Fruit fly (Drosophila melanogaster) whole organism, embryonic: ENCODE data around the gene mh.
A peak's percentile ranks its signal among the peaks of the same experiment; 100 is the strongest.

Experiments
- Antp ChIP-seq: fragments of 200-800 bp; sonication (Bioruptor generic); optimal IDR thresholded peaks from 3 replicates; lab custom pipeline; 2016; ENCODE audit warnings: missing biosample characterization, missing genetic modification characterization
- CG10462 ChIP-seq: fragments of 200-800 bp; sonication (Bioruptor generic); optimal IDR thresholded peaks from 2 replicates; lab custom pipeline; 2016; ENCODE audit warnings: missing biosample characterization, missing genetic modification characterization
- CG11456 ChIP-seq: fragments of 200-800 bp; sonication (Bioruptor generic); IDR thresholded peaks from 3 replicates; pipeline ENCODE4 v1.3.6; 2022; ENCODE audit warnings: missing biosample characterization, missing genetic modification characterization
- CG12219 ChIP-seq: fragments of 200-800 bp; sonication (Bioruptor generic); optimal IDR thresholded peaks from 3 replicates; lab custom pipeline; 2018; ENCODE audit warnings: missing biosample characterization, mild to moderate bottlenecking, missing genetic modification characterization
- CG14710 ChIP-seq: fragments of 200-800 bp; sonication (Bioruptor generic); optimal IDR thresholded peaks from 3 replicates; lab custom pipeline; 2019; ENCODE audit warnings: missing biosample characterization, mild to moderate bottlenecking, missing genetic modification characterization, moderate library complexity
- CG16813 ChIP-seq: fragments of 200-800 bp; sonication (Bioruptor generic); IDR thresholded peaks from 3 replicates; pipeline ENCODE4 v1.3.6; 2022; ENCODE audit warnings: missing biosample characterization, missing genetic modification characterization; ENCODE audit not compliant: partially characterized antibody
- CG18599 ChIP-seq: fragments of 200-800 bp; sonication (Bioruptor generic); optimal IDR thresholded peaks from 3 replicates; lab custom pipeline; 2017; ENCODE audit warnings: missing biosample characterization, missing genetic modification characterization, mild to moderate bottlenecking, moderate library complexity, missing genetic modification reagents
- CG34376 ChIP-seq: fragments of 200-800 bp; sonication (Bioruptor generic); optimal IDR thresholded peaks from 2 replicates; lab custom pipeline; 2018; ENCODE audit warnings: missing biosample characterization, mild to moderate bottlenecking, missing genetic modification characterization
- CG5245 ChIP-seq: fragments of 200-800 bp; sonication (Bioruptor generic); optimal IDR thresholded peaks from 3 replicates; lab custom pipeline; 2016; ENCODE audit warnings: missing biosample characterization, missing genetic modification characterization
- CG6765 ChIP-seq: fragments of 200-800 bp; sonication (Bioruptor generic); optimal IDR thresholded peaks from 3 replicates; lab custom pipeline; 2017; ENCODE audit warnings: missing biosample characterization, mild to moderate bottlenecking, missing genetic modification characterization
- CG6854 ChIP-seq: fragments of 200-800 bp; sonication (Bioruptor generic); optimal IDR thresholded peaks from 3 replicates; lab custom pipeline; 2017; ENCODE audit warnings: missing biosample characterization, mild to moderate bottlenecking, missing genetic modification characterization
- CG7839 ChIP-seq: fragments of 200-800 bp; sonication (Bioruptor generic); optimal IDR thresholded peaks from 3 replicates; lab custom pipeline; 2018; ENCODE audit warnings: missing biosample characterization, mild to moderate bottlenecking, missing genetic modification characterization, moderate library complexity
- CG8089 ChIP-seq: fragments of 200-800 bp; sonication (Bioruptor generic); optimal IDR thresholded peaks from 3 replicates; lab custom pipeline; 2016; ENCODE audit warnings: missing biosample characterization, missing genetic modification characterization
- Deaf1 ChIP-seq: fragments of 200-800 bp; optimal IDR thresholded peaks from 3 replicates; lab custom pipeline; 2019; ENCODE audit warnings: missing biosample characterization, mild to moderate bottlenecking, missing genetic modification characterization, moderate library complexity
- Dek ChIP-seq: fragments of 200-800 bp; sonication (Bioruptor generic); optimal IDR thresholded peaks from 3 replicates; lab custom pipeline; 2019; ENCODE audit warnings: missing biosample characterization, mild to moderate bottlenecking, missing genetic modification characterization, moderate library complexity
- Doc3 ChIP-seq: fragments of 200-800 bp; sonication (Bioruptor generic); IDR thresholded peaks from 3 replicates; pipeline ENCODE4 v1.3.6; 2022; ENCODE audit warnings: missing biosample characterization, missing genetic modification characterization; ENCODE audit not compliant: partially characterized antibody
- HLH3B ChIP-seq: fragments of 200-800 bp; sonication (Bioruptor generic); IDR thresholded peaks from 2 replicates; pipeline ENCODE4 v1.3.6; 2022; ENCODE audit warnings: missing biosample characterization, missing genetic modification characterization
- Hr3 ChIP-seq: fragments of 200-800 bp; sonication (Bioruptor generic); optimal IDR thresholded peaks from 3 replicates; lab custom pipeline; 2016; ENCODE audit warnings: missing biosample characterization, missing genetic modification characterization
- Hr78 ChIP-seq, 2 experiments: fragments of 200-800 bp in 1 of 2; fragments of >200 bp in 1 of 2; sonication (Bioruptor generic) in 1 of 2; optimal IDR thresholded peaks; 2 replicates each; lab custom pipeline; 2017 to 2019; ENCODE audit warnings: missing biosample characterization in 2 of 2, missing genetic modification characterization in 2 of 2, mild to moderate bottlenecking in 1 of 2, moderate library complexity in 1 of 2
- Jarid2 ChIP-seq: fragments of 200-800 bp; sonication (Bioruptor generic); optimal IDR thresholded peaks from 3 replicates; lab custom pipeline; 2017; ENCODE audit warnings: mild to moderate bottlenecking, missing biosample characterization, missing genetic modification reagents, missing genetic modification characterization
- Med ChIP-seq: fragments of 200-800 bp; sonication (Bioruptor generic); peaks from one replicate; lab custom pipeline; 2016; ENCODE audit warnings: missing biosample characterization, missing genetic modification characterization, mild to moderate bottlenecking, inconsistent platforms, moderate library complexity
- Nf-YA ChIP-seq: fragments of 200-800 bp; sonication (Bioruptor generic); IDR thresholded peaks from 2 replicates; pipeline ENCODE4 v1.3.6; 2022; ENCODE audit warnings: missing biosample characterization, missing genetic modification characterization
- Opbp ChIP-seq: fragments of 200-800 bp; sonication (Bioruptor generic); IDR thresholded peaks from 3 replicates; pipeline ENCODE4 v1.3.6; 2022; ENCODE audit warnings: missing biosample characterization, missing genetic modification characterization; ENCODE audit not compliant: partially characterized antibody
- Six4 ChIP-seq: fragments of 200-800 bp; sonication (Bioruptor generic); optimal IDR thresholded peaks from 2 replicates; lab custom pipeline; 2016; ENCODE audit warnings: missing biosample characterization, missing genetic modification characterization
- Ssrp ChIP-seq: fragments of 200-800 bp; sonication (Bioruptor generic); optimal IDR thresholded peaks from 2 replicates; lab custom pipeline; 2018; ENCODE audit warnings: missing biosample characterization, mild to moderate bottlenecking, missing genetic modification characterization, moderate library complexity
- Trl ChIP-seq, 3 experiments: fragments of >200 bp in 2 of 3; fragments of 200-800 bp in 1 of 3; sonication (Bioruptor generic) in 1 of 3; optimal IDR thresholded peaks; 2 replicates in 1 of 3; 3 replicates in 2 of 3; lab custom pipeline; 2016 to 2017; ENCODE audit warnings: missing biosample characterization in 1 of 3, missing genetic modification characterization in 1 of 3
- abd-A ChIP-seq: fragments of 200-800 bp; sonication (Bioruptor generic); optimal IDR thresholded peaks from 3 replicates; lab custom pipeline; 2019; ENCODE audit warnings: missing biosample characterization, mild to moderate bottlenecking, missing genetic modification characterization, moderate library complexity
- ara ChIP-seq: fragments of 200-800 bp; sonication (Bioruptor generic); IDR thresholded peaks from 2 replicates; pipeline ENCODE4 v1.3.6; 2022; ENCODE audit warnings: missing biosample characterization, missing genetic modification characterization
- bbx ChIP-seq: fragments of 200-800 bp; sonication (Bioruptor generic); IDR thresholded peaks from 2 replicates; pipeline ENCODE4 v1.3.6; 2022; ENCODE audit warnings: missing biosample characterization, missing genetic modification characterization; ENCODE audit not compliant: partially characterized antibody
- bcd ChIP-seq: fragments of 200-800 bp; sonication (Bioruptor generic); optimal IDR thresholded peaks from 2 replicates; lab custom pipeline; 2017; ENCODE audit warnings: missing biosample characterization, mild to moderate bottlenecking, missing genetic modification characterization
- btn ChIP-seq: fragments of 200-800 bp; sonication (Bioruptor generic); optimal IDR thresholded peaks from 2 replicates; lab custom pipeline; 2016; ENCODE audit warnings: missing biosample characterization, missing genetic modification characterization
- chif ChIP-seq, 2 experiments: fragments of 200-800 bp; sonication (Bioruptor generic); optimal IDR thresholded peaks; 3 replicates each; lab custom pipeline; 2016; ENCODE audit warnings: missing biosample characterization in 2 of 2, missing genetic modification characterization in 2 of 2
- ci ChIP-seq: fragments of 200-800 bp; sonication (Bioruptor generic); IDR thresholded peaks from 3 replicates; pipeline ENCODE4 v1.3.6; 2022; ENCODE audit warnings: missing biosample characterization, missing genetic modification characterization
- croc ChIP-seq: fragments of 200-800 bp; sonication (Bioruptor generic); conservative IDR thresholded peaks from 3 replicates; pipeline ENCODE4 v1.3.6; 2022; ENCODE audit warnings: missing biosample characterization, missing genetic modification characterization
- crol ChIP-seq: fragments of 200-800 bp; sonication (Bioruptor generic); IDR thresholded peaks from 2 replicates; pipeline ENCODE4 v1.3.6; 2022; ENCODE audit warnings: missing biosample characterization, missing genetic modification characterization
- crp ChIP-seq, 2 experiments: fragments of 200-800 bp; sonication (Bioruptor generic); optimal IDR thresholded peaks; 2 replicates in 1 of 2; 3 replicates in 1 of 2; lab custom pipeline; 2017; ENCODE audit warnings: missing biosample characterization in 2 of 2, missing genetic modification characterization in 2 of 2, mild to moderate bottlenecking in 1 of 2, moderate library complexity in 1 of 2
- cwo ChIP-seq: fragments of 200-800 bp; sonication (Bioruptor generic); optimal IDR thresholded peaks from 3 replicates; lab custom pipeline; 2017; ENCODE audit warnings: missing biosample characterization, missing genetic modification characterization, mild to moderate bottlenecking, moderate library complexity, missing genetic modification reagents
- dmrt99B ChIP-seq: fragments of 200-800 bp; sonication (Bioruptor generic); optimal IDR thresholded peaks from 2 replicates; lab custom pipeline; 2018; ENCODE audit warnings: missing biosample characterization, mild to moderate bottlenecking, missing genetic modification characterization, moderate library complexity
- eve ChIP-seq, 2 experiments: fragments of >200 bp; optimal IDR thresholded peaks; 2 replicates each; lab custom pipeline; 2017; ENCODE audit warnings: missing biosample characterization in 2 of 2, missing genetic modification characterization in 2 of 2
- fu2 ChIP-seq: fragments of 200-800 bp; sonication (Bioruptor generic); optimal IDR thresholded peaks from 2 replicates; lab custom pipeline; 2016; ENCODE audit warnings: missing biosample characterization, missing genetic modification characterization
- gcm ChIP-seq: fragments of 200-800 bp; sonication (Bioruptor generic); optimal IDR thresholded peaks from 2 replicates; lab custom pipeline; 2019; ENCODE audit warnings: missing biosample characterization, mild to moderate bottlenecking, missing genetic modification characterization, moderate library complexity
- ken ChIP-seq: fragments of 200-800 bp; sonication (Bioruptor generic); IDR thresholded peaks from 3 replicates; pipeline ENCODE4 v1.3.6; 2022; ENCODE audit warnings: missing biosample characterization, missing genetic modification characterization
- kni ChIP-seq: fragments of 200-800 bp; sonication (Bioruptor generic); optimal IDR thresholded peaks from 3 replicates; lab custom pipeline; 2017; ENCODE audit warnings: mild to moderate bottlenecking, missing biosample characterization, missing genetic modification reagents, missing genetic modification characterization
- psq ChIP-seq: fragments of 200-800 bp; sonication (Bioruptor generic); optimal IDR thresholded peaks from 2 replicates; lab custom pipeline; 2017; ENCODE audit warnings: missing biosample characterization, missing genetic modification characterization
- sens-2 ChIP-seq: fragments of 200-800 bp; sonication (Bioruptor generic); IDR thresholded peaks from 2 replicates; pipeline ENCODE4 v1.3.6; 2022; ENCODE audit warnings: missing biosample characterization, missing genetic modification characterization
- slbo ChIP-seq: fragments of 200-800 bp; sonication (Bioruptor generic); IDR thresholded peaks from 2 replicates; pipeline ENCODE4 v1.3.6; 2022; ENCODE audit warnings: missing biosample characterization, missing genetic modification characterization
- sr ChIP-seq: fragments of 200-800 bp; sonication (Bioruptor generic); IDR thresholded peaks from 3 replicates; pipeline ENCODE4 v1.3.6; 2022; ENCODE audit warnings: missing biosample characterization, missing genetic modification characterization
- sug ChIP-seq: fragments of 200-800 bp; optimal IDR thresholded peaks from 2 replicates; lab custom pipeline; 2019; ENCODE audit warnings: missing biosample characterization, mild to moderate bottlenecking, missing genetic modification characterization, moderate library complexity
- unpg ChIP-seq: fragments of 200-800 bp; sonication (Bioruptor generic); optimal IDR thresholded peaks from 3 replicates; lab custom pipeline; 2018; ENCODE audit warnings: missing biosample characterization, mild to moderate bottlenecking, missing genetic modification characterization, moderate library complexity
- zen2 ChIP-seq: fragments of 200-800 bp; sonication (Bioruptor generic); IDR thresholded peaks from 3 replicates; pipeline ENCODE4 v1.3.6; 2022; ENCODE audit warnings: missing biosample characterization, missing genetic modification characterization; ENCODE audit not compliant: partially characterized antibody

The mh gene

dm6 chrX:15465410-15465809 is 9.8 kb downstream of the mh start (continued):
- TF ChIP-seq dmrt99B (tag; lab: Kevin White, UChicago) (no peak), fu2 (GFP tag; lab: Kevin White, UChicago) (no peak), croc (GFP tag; lab: Robert Waterston, UW) (no peak), Hr3 (GFP tag; lab: Kevin White, UChicago) (no peak), CG6854 (GFP tag; lab: Kevin White, UChicago) (no peak), Antp (GFP tag; lab: Kevin White, UChicago) (no peak), Hr78 (GFP tag; optimal IDR thresholded peaks at IDR 0.05; lab: Kevin White, UChicago) (peak in 1 of 2 experiments; percentile 98), CG11456 (GFP tag; lab: Robert Waterston, UW) (no peak), CG7839 (tag; lab: Kevin White, UChicago) (no peak), Deaf1 (tag; lab: Kevin White, UChicago) (peak; percentile 89), Med (GFP tag; lab: Kevin White, UChicago) (peak; percentile 71), Ssrp (no peak), crp (GFP tag; optimal IDR thresholded peaks at IDR 0.05; lab: Kevin White, UChicago) (peak in 1 of 2 experiments; percentile 35), CG34376 (GFP tag; lab: Kevin White, UChicago) (peak; percentile 84), sr (GFP tag; lab: Robert Waterston, UW) (0 out of 3 replicates have a peak, but pooled peaks have one; percentile 5), sug (tag; lab: Kevin White, UChicago) (peak; percentile 68), Nf-YA (GFP tag; lab: Robert Waterston, UW) (no peak), CG5245 (GFP tag; lab: Kevin White, UChicago) (no peak), CG18599 (GFP tag; lab: Kevin White, UChicago) (no peak), slbo (GFP tag; lab: Robert Waterston, UW) (no peak), psq (GFP tag; lab: Kevin White, UChicago) (no peak), Jarid2 (GFP tag; lab: Kevin White, UChicago) (no peak), bbx (GFP tag; lab: Robert Waterston, UW) (no peak), ci (GFP tag; lab: Robert Waterston, UW) (0 out of 3 replicates have a peak, but pooled peaks have one; percentile 34), kni (GFP tag; lab: Kevin White, UChicago) (peak; percentile 68), ara (GFP tag; lab: Robert Waterston, UW) (no peak), btn (no peak), CG12219 (GFP tag; lab: Kevin White, UChicago) (no peak), unpg (GFP tag; lab: Kevin White, UChicago) (no peak), zen2 (GFP tag; lab: Robert Waterston, UW) (no peak), cwo (peak; percentile 26), sens-2 (GFP tag; lab: Robert Waterston, UW) (no peak), ken (GFP tag; lab: Robert Waterston, UW) (no peak), CG8089 (no peak), CG10462 (GFP tag; lab: Kevin White, UChicago) (no peak), Opbp (no peak), Dek (tag; lab: Kevin White, UChicago) (no peak), bcd (no peak), CG6765 (GFP tag; lab: Kevin White, UChicago) (no peak), chif (GFP tag; optimal IDR thresholded peaks at IDR 0.05; lab: Kevin White, UChicago) (no peak), Trl (optimal IDR thresholded peaks at IDR 0.05; lab: Kevin White, UChicago) (no peak), Trl (GFP tag; optimal IDR thresholded peaks at IDR 0.05; lab: Kevin White, UChicago) (no peak), CG14710 (tag; lab: Kevin White, UChicago) (no peak), HLH3B (peak; percentile 17; the same call in 1 of the 2 replicates), Doc3 (GFP tag; lab: Robert Waterston, UW) (0 out of 3 replicates have a peak, but pooled peaks have one; percentile 19), CG16813 (GFP tag; lab: Robert Waterston, UW) (no peak), abd-A (tag; lab: Kevin White, UChicago) (no peak), eve (GFP tag; optimal IDR thresholded peaks at IDR 0.05; lab: Kevin White, UChicago) (no peak), Six4 (no peak), gcm (no peak), crol (GFP tag; lab: Robert Waterston, UW) (peak; percentile 96)
